Worm (Caenorhabditis elegans) whole organism, L4 larva: ENCODE data around the gene F58H1.2.
A peak's percentile ranks its signal among the peaks of the same experiment; 100 is the strongest.

ENCODE experiments used
- ama-1 ChIP-seq: fragments of 150-350 bp; optimal IDR thresholded peaks from 2 replicates; lab custom pipeline; 2014; ENCODE audit warnings: inconsistent platforms, mixed read lengths
- arid-1 ChIP-seq: fragments of 200-800 bp; sonication (Bioruptor generic); conservative IDR thresholded peaks from 2 replicates; pipeline ENCODE4 v1.3.6; 2022; ENCODE audit warnings: missing genetic modification reagents, missing genetic modification characterization, missing compliant biosample characterization
- hlh-11 ChIP-seq: fragments of 200-800 bp; sonication (Bioruptor generic); optimal IDR thresholded peaks from 2 replicates; lab custom pipeline; 2018; ENCODE audit warnings: mild to moderate bottlenecking, missing genetic modification characterization, missing compliant biosample characterization
- hlh-30 ChIP-seq: sonication (generic microtip); optimal IDR thresholded peaks from 2 replicates; lab custom pipeline; 2017; ENCODE audit warnings: antibody characterized with exemption, mild to moderate bottlenecking, missing genetic modification characterization, missing compliant biosample characterization; ENCODE audit not compliant: insufficient read depth
- lin-1 ChIP-seq: fragments of 200-800 bp; sonication (Bioruptor generic); IDR thresholded peaks from 2 replicates; pipeline ENCODE4 v1.3.6; 2022; ENCODE audit warnings: missing genetic modification reagents, missing genetic modification characterization, missing compliant biosample characterization
- lin-38 ChIP-seq: fragments of 200-800 bp; sonication (Bioruptor generic); IDR thresholded peaks from 2 replicates; pipeline ENCODE4 v1.3.6; 2022; ENCODE audit warnings: missing genetic modification reagents, missing genetic modification characterization, missing compliant biosample characterization
- madf-5 ChIP-seq, 2 experiments: fragments of 200-800 bp; sonication (Bioruptor generic); IDR thresholded peaks; 2 replicates each; pipeline ENCODE4 v1.3.6; 2022; ENCODE audit warnings: missing compliant biosample characterization in 2 of 2, missing genetic modification characterization in 2 of 2
- mdl-1 ChIP-seq, 2 experiments: fragments of 150-350 bp in 1 of 2; sonication (generic microtip) in 1 of 2; optimal IDR thresholded peaks; 2 replicates each; lab custom pipeline; 2014 to 2017; ENCODE audit warnings: missing biosample characterization in 2 of 2, missing genetic modification characterization in 2 of 2
- nhr-28 ChIP-seq: fragments of 150-350 bp; optimal IDR thresholded peaks from 2 replicates; lab custom pipeline; 2014; ENCODE audit warnings: missing biosample characterization, missing genetic modification characterization
- pqm-1 ChIP-seq: sonication (generic microtip); optimal IDR thresholded peaks from 2 replicates; lab custom pipeline; 2017; ENCODE audit warnings: missing biosample characterization, missing genetic modification characterization
- snpc-4 ChIP-seq: fragments of 150-350 bp; optimal IDR thresholded peaks from 2 replicates; lab custom pipeline; 2014; ENCODE audit warnings: missing biosample characterization, missing genetic modification characterization

The F58H1.2 gene

DNA sequence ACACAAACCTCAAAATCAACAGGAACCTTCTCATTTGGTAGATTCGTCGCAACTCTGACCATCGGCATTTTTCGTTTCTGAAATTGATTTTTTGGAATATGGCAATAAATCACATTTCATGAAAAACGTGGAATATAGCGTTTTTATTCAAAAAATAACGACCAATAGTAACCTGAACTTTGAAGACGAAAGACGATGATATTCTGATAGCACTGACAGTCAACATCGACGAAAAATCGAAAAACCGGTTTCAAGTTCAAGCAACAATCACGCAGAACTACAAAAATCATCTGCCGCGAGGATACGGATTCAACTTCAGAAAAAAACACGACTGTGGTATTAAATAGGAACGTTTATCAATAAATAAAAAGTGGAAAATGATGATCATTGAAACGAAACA lies 49.3 kb downstream of the F58H1.2 start, which contains the start of gene mif-2:
TSS of gene mif-2 (minus strand) at position 281 of the 400 bp plus-strand sequence.
- TF ChIP-seq ama-1 (peak; percentile 15), mdl-1 (tag; optimal IDR thresholded peaks at IDR 0.05; lab: Kevin White, UChicago) (peak in 1 of 2 experiments; percentile 33), lin-38 (0 out of 2 replicates have a peak, but pooled peaks have one; percentile 24), hlh-11 (tag; lab: Kevin White, UChicago) (peak; percentile 39), pqm-1 (tag; lab: Kevin White, UChicago) (no peak), snpc-4 (tag; lab: Kevin White, UChicago) (no peak), nhr-28 (peak; percentile 71), hlh-30 (tag; lab: Kevin White, UChicago) (peak; percentile 4), lin-1 (GFP tag; lab: Robert Waterston, UW) (no peak), madf-5 (GFP tag; IDR thresholded peaks at IDR 0.05; lab: Robert Waterston, UW) (0 out of 4 replicates have a peak, but pooled peaks of 1 of the 2 experiments have one; percentile 18), arid-1 (GFP tag; lab: Robert Waterston, UW) (no peak)
- TF ChIP-seq, all 104 proteins: peak for 7
